Fruit fly (Drosophila melanogaster) whole organism, prepupa: ENCODE results near the gene Sh.

ENCODE experiments used
- CG10631 ChIP-seq: fragments of 200-800 bp; sonication (Bioruptor generic); optimal IDR thresholded peaks from 2 replicates; lab custom pipeline; 2016; ENCODE audit warnings: missing biosample characterization, missing genetic modification characterization
- CG10669 ChIP-seq: fragments of 200-800 bp; sonication (Bioruptor generic); optimal IDR thresholded peaks from 3 replicates; lab custom pipeline; 2018; ENCODE audit warnings: missing biosample characterization, mild to moderate bottlenecking, missing genetic modification characterization, moderate library complexity
- CG11294 ChIP-seq: fragments of 200-800 bp; sonication (Bioruptor generic); IDR thresholded peaks from 2 replicates; pipeline ENCODE4 v1.3.6; 2022; ENCODE audit warnings: missing biosample characterization, missing genetic modification characterization
- CG11762 ChIP-seq: fragments of 200-800 bp; sonication (Bioruptor generic); optimal IDR thresholded peaks from 3 replicates; lab custom pipeline; 2016; ENCODE audit warnings: missing biosample characterization, missing genetic modification characterization; ENCODE audit not compliant: insufficient read depth
- CG15336 ChIP-seq: fragments of 200-800 bp; sonication (Bioruptor generic); IDR thresholded peaks from 2 replicates; pipeline ENCODE4 v1.3.6; 2022; ENCODE audit warnings: missing biosample characterization, missing genetic modification characterization
- CG1621 ChIP-seq: fragments of 200-800 bp; sonication (Bioruptor generic); optimal IDR thresholded peaks from 3 replicates; lab custom pipeline; 2018; ENCODE audit warnings: missing biosample characterization, mild to moderate bottlenecking, missing genetic modification characterization
- CG3032 ChIP-seq: fragments of 200-800 bp; optimal IDR thresholded peaks from 2 replicates; lab custom pipeline; 2019; ENCODE audit warnings: missing biosample characterization, mild to moderate bottlenecking, missing genetic modification characterization, moderate library complexity
- CG31627 ChIP-seq: fragments of 200-800 bp; sonication (Bioruptor generic); optimal IDR thresholded peaks from 3 replicates; lab custom pipeline; 2016; ENCODE audit warnings: missing biosample characterization, missing genetic modification characterization
- CG4318 ChIP-seq: fragments of 200-800 bp; sonication (Bioruptor generic); optimal IDR thresholded peaks from 3 replicates; lab custom pipeline; 2017; ENCODE audit warnings: missing biosample characterization, mild to moderate bottlenecking, missing genetic modification characterization
- CG6163 ChIP-seq: fragments of 200-800 bp; sonication (Bioruptor generic); IDR thresholded peaks from 3 replicates; pipeline ENCODE4 v1.3.6; 2022; ENCODE audit warnings: missing biosample characterization, missing genetic modification characterization
- CG6276 ChIP-seq: fragments of 200-800 bp; sonication (Bioruptor generic); optimal IDR thresholded peaks from 2 replicates; lab custom pipeline; 2017; ENCODE audit warnings: missing biosample characterization, mild to moderate bottlenecking, missing genetic modification characterization
- CG6792 ChIP-seq: fragments of 200-800 bp; sonication (Bioruptor generic); optimal IDR thresholded peaks from 3 replicates; lab custom pipeline; 2016; ENCODE audit warnings: missing biosample characterization, missing genetic modification characterization
- CG6854 ChIP-seq: fragments of 200-800 bp; sonication (Bioruptor generic); optimal IDR thresholded peaks from 2 replicates; lab custom pipeline; 2017; ENCODE audit warnings: missing biosample characterization, mild to moderate bottlenecking, missing genetic modification characterization
- CG8119 ChIP-seq: fragments of 200-800 bp; sonication (Bioruptor generic); IDR thresholded peaks from 3 replicates; pipeline ENCODE4 v1.3.6; 2022; ENCODE audit warnings: missing biosample characterization, missing genetic modification characterization
- CG8632 ChIP-seq: fragments of 200-800 bp; sonication (Bioruptor generic); optimal IDR thresholded peaks from 3 replicates; lab custom pipeline; 2016; ENCODE audit warnings: missing biosample characterization, missing genetic modification characterization
- Eip75B ChIP-seq: fragments of 200-800 bp; sonication (Bioruptor generic); optimal IDR thresholded peaks from 3 replicates; lab custom pipeline; 2016; ENCODE audit warnings: missing biosample characterization, missing genetic modification characterization
- Eip78C ChIP-seq: fragments of 200-800 bp; sonication (Bioruptor generic); peaks from one replicate; lab custom pipeline; 2016; ENCODE audit warnings: missing biosample characterization, missing genetic modification characterization
- Eip93F ChIP-seq: fragments of 200-800 bp; sonication (Bioruptor generic); optimal IDR thresholded peaks from 2 replicates; lab custom pipeline; 2016; ENCODE audit warnings: missing biosample characterization, mild to moderate bottlenecking, missing genetic modification characterization
- Ets96B ChIP-seq: fragments of 200-800 bp; optimal IDR thresholded peaks from 2 replicates; lab custom pipeline; 2019; ENCODE audit warnings: missing biosample characterization, mild to moderate bottlenecking, missing genetic modification characterization, moderate library complexity
- Gug ChIP-seq: fragments of 200-800 bp; sonication (Bioruptor generic); IDR thresholded peaks from 2 replicates; pipeline ENCODE4 v1.3.6; 2022; ENCODE audit warnings: missing biosample characterization, missing genetic modification characterization
- Hr38 ChIP-seq: sonication (Bioruptor generic); optimal IDR thresholded peaks from 2 replicates; lab custom pipeline; 2016; ENCODE audit warnings: missing biosample characterization, missing genetic modification characterization
- Hr39 ChIP-seq: fragments of 200-800 bp; sonication (Bioruptor generic); optimal IDR thresholded peaks from 2 replicates; lab custom pipeline; 2016; ENCODE audit warnings: missing biosample characterization, missing genetic modification characterization
- Hr4 ChIP-seq: fragments of 200-800 bp; sonication (Bioruptor generic); optimal IDR thresholded peaks from 3 replicates; lab custom pipeline; 2016; ENCODE audit warnings: missing biosample characterization, missing genetic modification characterization
- Lpt ChIP-seq: fragments of 200-800 bp; sonication (Bioruptor generic); optimal IDR thresholded peaks from 3 replicates; lab custom pipeline; 2016; ENCODE audit warnings: missing biosample characterization, missing genetic modification characterization
- OdsH ChIP-seq: fragments of 200-800 bp; sonication (Bioruptor generic); optimal IDR thresholded peaks from 3 replicates; lab custom pipeline; 2016; ENCODE audit warnings: missing biosample characterization, missing genetic modification characterization
- Smox ChIP-seq: fragments of 200-800 bp; sonication (Bioruptor generic); optimal IDR thresholded peaks from 3 replicates; lab custom pipeline; 2016; ENCODE audit warnings: missing biosample characterization, missing genetic modification characterization
- Sox102F ChIP-seq: fragments of 200-800 bp; sonication (Bioruptor generic); optimal IDR thresholded peaks from 2 replicates; lab custom pipeline; 2016; ENCODE audit warnings: missing biosample characterization, mild to moderate bottlenecking, missing genetic modification characterization
- Sox14 ChIP-seq: fragments of 200-800 bp; sonication (Bioruptor generic); optimal IDR thresholded peaks from 3 replicates; lab custom pipeline; 2016; ENCODE audit warnings: missing biosample characterization, missing genetic modification characterization
- Sox15 ChIP-seq: fragments of 200-800 bp; sonication (Bioruptor generic); optimal IDR thresholded peaks from 3 replicates; lab custom pipeline; 2016; ENCODE audit warnings: missing biosample characterization, missing genetic modification characterization
- dac ChIP-seq: fragments of 200-800 bp; sonication (Bioruptor generic); optimal IDR thresholded peaks from 2 replicates; lab custom pipeline; 2017; ENCODE audit warnings: missing biosample characterization, mild to moderate bottlenecking, missing genetic modification characterization
- dsx ChIP-seq: fragments of 200-800 bp; optimal IDR thresholded peaks from 3 replicates; lab custom pipeline; 2019; ENCODE audit warnings: missing biosample characterization, mild to moderate bottlenecking, missing genetic modification characterization, moderate library complexity; ENCODE audit not compliant: poor library complexity, severe bottlenecking
- eg ChIP-seq: fragments of 200-800 bp; sonication (Bioruptor generic); IDR thresholded peaks from 3 replicates; pipeline ENCODE4 v1.3.6; 2022; ENCODE audit warnings: missing biosample characterization, missing genetic modification characterization
- esn ChIP-seq: fragments of 200-800 bp; sonication (Bioruptor generic); optimal IDR thresholded peaks from 2 replicates; lab custom pipeline; 2016; ENCODE audit warnings: missing biosample characterization, mild to moderate bottlenecking, missing genetic modification characterization, moderate library complexity
- fd59A ChIP-seq: fragments of 200-800 bp; sonication (Bioruptor generic); optimal IDR thresholded peaks from 2 replicates; lab custom pipeline; 2017; ENCODE audit warnings: missing biosample characterization, mild to moderate bottlenecking, missing genetic modification characterization, missing genetic modification reagents
- fkh ChIP-seq: fragments of 200-800 bp; sonication (Bioruptor generic); optimal IDR thresholded peaks from 3 replicates; lab custom pipeline; 2017; ENCODE audit warnings: missing biosample characterization, mild to moderate bottlenecking, missing genetic modification characterization, moderate library complexity
- salr ChIP-seq, 2 experiments: fragments of 200-800 bp; sonication (Bioruptor generic); optimal IDR thresholded peaks; 3 replicates each; lab custom pipeline; 2016 to 2018; ENCODE audit warnings: missing biosample characterization in 2 of 2, missing genetic modification characterization in 2 of 2, mild to moderate bottlenecking in 1 of 2
- spab ChIP-seq: fragments of 200-800 bp; sonication (Bioruptor generic); optimal IDR thresholded peaks from 2 replicates; lab custom pipeline; 2017; ENCODE audit warnings: missing biosample characterization, mild to moderate bottlenecking, missing genetic modification characterization, missing genetic modification reagents
- ss ChIP-seq, 2 experiments: fragments of 200-800 bp; sonication (Bioruptor generic); optimal IDR thresholded peaks; 2 replicates in 1 of 2; 3 replicates in 1 of 2; lab custom pipeline; 2017 to 2018; ENCODE audit warnings: mild to moderate bottlenecking in 2 of 2, missing biosample characterization in 2 of 2, missing genetic modification characterization in 2 of 2, moderate library complexity in 1 of 2
- svp ChIP-seq: fragments of 200-800 bp; sonication (Bioruptor generic); peaks from one replicate; lab custom pipeline; 2016; ENCODE audit warnings: missing biosample characterization, missing genetic modification characterization
- topi ChIP-seq: fragments of 200-800 bp; sonication (Bioruptor generic); optimal IDR thresholded peaks from 3 replicates; lab custom pipeline; 2016; ENCODE audit warnings: missing biosample characterization, missing genetic modification characterization
- vri ChIP-seq: fragments of 200-800 bp; sonication (Bioruptor generic); optimal IDR thresholded peaks from 3 replicates; lab custom pipeline; 2016; ENCODE audit warnings: missing biosample characterization, mild to moderate bottlenecking, missing genetic modification characterization

The Sh gene

dm6 chrX:18101778-18102177 is 38.7 kb upstream of the Sh start, which contains the start of gene Taf8:
Gene Taf8 (plus strand): TSS chrX:18101970.
- TF ChIP-seq eg (0 out of 3 replicates have a peak, but pooled peaks have one; percentile 14), Smox (GFP tag; lab: Kevin White, UChicago) (no peak)
- TF ChIP-seq, all 60 proteins: peak for 1

DNA sequence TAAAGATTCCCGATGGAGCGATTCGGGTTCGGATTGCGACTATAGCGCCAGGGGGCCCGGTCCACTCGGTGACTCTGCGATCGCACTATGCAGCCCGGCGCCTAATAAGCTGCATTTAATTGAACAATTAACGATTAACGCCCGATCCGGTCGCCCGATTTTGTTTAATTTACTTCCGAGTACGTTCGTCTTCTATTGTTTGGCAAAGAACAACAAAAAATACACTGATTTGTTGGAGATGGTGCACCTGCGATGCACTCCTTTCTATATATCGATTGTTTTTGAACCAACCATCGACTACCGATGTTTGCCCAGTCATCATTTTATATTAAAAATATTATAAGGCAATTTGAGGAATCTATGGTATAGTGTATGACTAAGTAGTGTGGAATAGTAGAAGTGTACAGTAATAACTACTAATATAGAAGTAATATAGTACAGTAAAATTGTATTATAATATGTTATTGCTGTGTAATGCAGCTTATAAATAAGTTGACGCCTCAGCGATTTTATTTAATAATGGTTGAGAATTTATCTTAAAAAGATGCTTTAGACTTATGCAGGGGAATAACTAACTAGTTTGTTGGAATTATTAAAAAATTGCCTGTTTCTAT is 38.2 kb upstream of the Sh start, which contains the start of gene Mvb12:
Gene Mvb12 (minus strand): TSS at position 217 of the 614 bp plus-strand sequence.
- TF ChIP-seq CG11762 (GFP tag; lab: Kevin White, UChicago) (no peak), ss (GFP tag; optimal IDR thresholded peaks at IDR 0.05; lab: Kevin White, UChicago) (no peak), fkh (peak; percentile 75), topi (GFP tag; lab: Kevin White, UChicago) (no peak), Hr38 (no peak), Eip75B (peak; percentile 5), CG10669 (GFP tag; lab: Kevin White, UChicago) (no peak), Hr39 (GFP tag; lab: Kevin White, UChicago) (no peak), Lpt (GFP tag; lab: Kevin White, UChicago) (no peak), Ets96B (tag; lab: Kevin White, UChicago) (no peak), fd59A (GFP tag; lab: Kevin White, UChicago) (no peak), CG3032 (no peak), CG8119 (GFP tag; lab: Robert Waterston, UW) (no peak), OdsH (GFP tag; lab: Kevin White, UChicago) (no peak), Eip78C (GFP tag; lab: Kevin White, UChicago) (no peak), Sox15 (GFP tag; lab: Kevin White, UChicago) (no peak), dsx (peak; percentile 2), Sox102F (peak; percentile 24), Hr4 (no peak), CG6792 (no peak), Eip93F (GFP tag; lab: Kevin White, UChicago) (no peak), vri (GFP tag; lab: Kevin White, UChicago) (no peak), CG4318 (GFP tag; lab: Kevin White, UChicago) (no peak), CG10631 (GFP tag; lab: Kevin White, UChicago) (no peak), CG1621 (tag; lab: Kevin White, UChicago) (no peak), CG6854 (peak; percentile 5), Sox14 (GFP tag; lab: Kevin White, UChicago) (no peak), CG6163 (no peak), esn (GFP tag; lab: Kevin White, UChicago) (no peak), svp (no peak), eg (0 out of 3 replicates have a peak, but pooled peaks have one; percentile 36), salr (GFP tag; optimal IDR thresholded peaks at IDR 0.05; lab: Kevin White, UChicago) (no peak), CG6276 (GFP tag; lab: Kevin White, UChicago) (no peak), Gug (GFP tag; lab: Robert Waterston, UW) (no peak), CG31627 (GFP tag; lab: Kevin White, UChicago) (no peak), CG8632 (GFP tag; lab: Kevin White, UChicago) (no peak), CG15336 (no peak), spab (no peak), CG11294 (no peak), dac (GFP tag; lab: Kevin White, UChicago) (no peak)
